Worm (Caenorhabditis elegans): ENCODE data around the gene taf-6.1.

DNA sequence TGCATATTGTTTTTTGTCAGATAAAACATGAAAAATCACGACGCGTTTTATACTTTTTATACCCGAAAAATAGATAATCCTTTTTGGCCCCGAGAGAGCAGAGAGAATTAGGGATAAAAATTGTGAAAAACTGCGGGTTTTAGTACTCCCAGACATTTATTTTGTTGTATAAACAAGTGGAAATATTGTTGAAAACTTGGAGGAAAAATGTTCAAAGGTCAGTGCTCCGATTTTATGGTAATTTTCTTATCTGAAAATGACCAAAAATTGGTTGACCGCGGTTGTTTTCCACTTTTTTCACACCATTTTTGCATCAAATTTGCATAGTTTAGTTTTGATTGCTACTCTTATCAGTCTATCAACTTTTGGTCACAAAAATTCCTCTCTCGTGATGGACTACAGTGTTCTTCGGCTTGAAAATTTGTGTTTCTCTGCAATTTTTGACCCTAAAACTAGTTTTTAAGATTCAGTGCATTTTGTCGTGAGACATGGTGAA lies 44.4 kb downstream of the taf-6.1 start, which contains the start of gene dlhd-1:
- no peak for TF ChIP-seq ceh-36 (tag; optimal IDR thresholded peaks at IDR 0.05)
- no peak for TF ChIP-seq hmg-4 (GFP tag; optimal IDR thresholded peaks at IDR 0.05)
- no peak for TF ChIP-seq flt-1 (GFP tag; IDR thresholded peaks at IDR 0.05)
- no peak for TF ChIP-seq tbx-37 (GFP tag; conservative IDR thresholded peaks at IDR 0.05)
- no peak for TF ChIP-seq tra-4 (tag; optimal IDR thresholded peaks at IDR 0.05)
- no peak for TF ChIP-seq ets-7 (tag; optimal IDR thresholded peaks at IDR 0.05)
- TF ChIP-seq hnd-1 (tag; optimal IDR thresholded peaks at IDR 0.05): no peak
- TF ChIP-seq hmbx-1 (tag; optimal IDR thresholded peaks at IDR 0.05): no peak
- TF ChIP-seq pes-1 (GFP tag; IDR thresholded peaks at IDR 0.05): no peak
- TF ChIP-seq ama-1 (optimal IDR thresholded peaks at IDR 0.05): no peak
- TF ChIP-seq ceh-13 (GFP tag; optimal IDR thresholded peaks at IDR 0.05): no peak

All from whole organism, early embryonic.